Worm (Caenorhabditis elegans): ENCODE results near the gene mrpl-32.
A peak's percentile ranks its signal among the peaks of the same experiment; 100 is the strongest.

Gene mrpl-32

DNA sequence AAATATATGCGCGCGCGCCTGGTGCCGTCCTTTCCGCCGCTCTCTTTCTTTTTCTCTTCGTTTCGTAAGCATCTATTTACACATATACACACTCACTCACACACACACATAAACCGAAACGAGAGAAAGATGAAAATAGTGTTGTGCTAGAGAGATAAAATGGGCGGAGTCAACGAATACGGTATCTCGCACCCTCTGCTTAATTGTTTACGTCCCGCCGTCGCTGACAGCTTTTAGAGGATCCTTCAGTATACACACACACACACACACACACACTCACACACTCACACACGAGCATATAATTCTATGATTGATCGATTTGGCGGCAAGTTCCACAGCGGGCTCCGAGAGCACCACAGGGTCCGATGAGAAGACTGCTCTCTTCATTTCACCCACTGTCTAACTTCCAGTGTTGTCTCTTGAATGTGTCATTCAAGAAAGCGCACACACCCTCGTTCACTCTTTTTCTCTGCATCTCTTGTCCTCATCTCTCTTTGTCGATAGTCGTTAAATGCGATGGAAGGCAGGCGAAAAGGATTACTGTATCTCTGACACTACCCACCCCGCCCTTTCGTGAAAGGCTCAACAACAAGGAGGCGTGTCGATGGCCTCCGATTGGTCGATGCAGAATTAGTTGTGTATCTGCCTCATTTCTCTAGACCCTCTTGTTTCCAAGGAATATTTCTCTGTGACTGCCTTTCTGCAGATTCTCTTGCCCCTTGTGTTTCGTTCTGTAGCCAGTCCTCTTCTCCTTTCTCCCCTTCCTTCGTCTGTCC, 32.2 kb upstream of the mrpl-32 start (continued):
- TF ChIP-seq skn-1 (tag; optimal IDR thresholded peaks at IDR 0.05) = peak; percentile 32

DNA sequence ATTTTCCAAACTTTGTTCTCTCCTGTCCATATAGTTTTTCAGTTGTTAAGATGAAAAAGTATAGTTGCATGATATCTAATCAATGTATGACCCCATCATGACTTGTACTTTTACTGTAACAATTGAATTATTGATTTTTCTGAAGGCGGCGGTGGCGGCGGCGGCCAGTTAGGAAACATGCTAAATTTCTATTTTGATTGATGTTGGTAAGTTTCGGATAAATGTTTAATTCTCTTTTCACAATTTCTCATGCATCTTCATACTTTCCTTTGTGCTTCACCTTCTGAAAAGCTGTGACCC, 31.6 kb upstream of the mrpl-32 start, which contains the start of gene sor-1:
sor-1 (plus strand) TSS at position 201 of the 300 bp plus-strand sequence.
- TF ChIP-seq lin-15B (tag; optimal IDR thresholded peaks at IDR 0.05) (no peak), ama-1 (optimal IDR thresholded peaks at IDR 0.05) (peak; percentile 12)

DNA sequence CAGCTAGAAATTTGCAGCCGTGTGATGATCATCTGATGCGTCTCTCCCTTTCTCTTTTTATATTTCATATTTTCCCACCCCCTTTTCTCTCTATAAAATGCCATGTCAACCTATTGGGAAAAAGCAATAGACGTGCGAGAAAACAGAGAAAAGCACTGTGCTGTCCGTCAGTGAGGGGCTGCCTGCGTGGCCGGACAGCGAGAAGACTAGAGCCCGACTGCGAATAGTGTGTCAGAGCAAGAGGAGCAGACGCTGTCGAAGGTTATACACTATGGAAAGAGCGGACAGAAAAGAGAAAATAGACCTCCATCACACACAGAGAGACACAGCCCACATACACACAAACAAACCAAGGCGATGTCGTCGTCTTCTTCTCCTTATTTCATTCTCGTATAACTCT, 24.5 kb upstream of the mrpl-32 start:
- TF ChIP-seq nhr-12 (tag; optimal IDR thresholded peaks at IDR 0.05) = no peak
- TF ChIP-seq egl-5 (tag; optimal IDR thresholded peaks at IDR 0.05) = no peak
- peak; percentile 22 for TF ChIP-seq nhr-11 (tag; optimal IDR thresholded peaks at IDR 0.05)
- no peak for TF ChIP-seq zag-1 (tag; optimal IDR thresholded peaks at IDR 0.05)
- no peak for TF ChIP-seq unc-39 (tag; optimal IDR thresholded peaks at IDR 0.05)
- no peak for TF ChIP-seq mdl-1 (tag; optimal IDR thresholded peaks at IDR 0.05)
- TF ChIP-seq nhr-76 (tag; optimal IDR thresholded peaks at IDR 0.05) = no peak
- TF ChIP-seq lin-15B (tag; optimal IDR thresholded peaks at IDR 0.05) = peak; percentile 22
- peak; percentile 83 for TF ChIP-seq skn-1 (tag; optimal IDR thresholded peaks at IDR 0.05)
- TF ChIP-seq nhr-23 (tag; optimal IDR thresholded peaks at IDR 0.05) = peak; percentile 9
- TF ChIP-seq jun-1 (tag; optimal IDR thresholded peaks at IDR 0.05) = peak; percentile 81
- TF ChIP-seq elt-1 (tag; optimal IDR thresholded peaks at IDR 0.05) = peak; percentile 3
- no peak for TF ChIP-seq elt-3 (tag; optimal IDR thresholded peaks at IDR 0.05)
- no peak for TF ChIP-seq nhr-67 (tag; optimal IDR thresholded peaks at IDR 0.05)
- TF ChIP-seq daf-12 (tag; optimal IDR thresholded peaks at IDR 0.05) = no peak
- TF ChIP-seq aly-2 (tag; optimal IDR thresholded peaks at IDR 0.05) = no peak
- no peak for TF ChIP-seq sea-2 (GFP tag; optimal IDR thresholded peaks at IDR 0.05)
- peak; percentile 98 for TF ChIP-seq nfya-1 (tag; optimal IDR thresholded peaks at IDR 0.05; ENCODE audit: insufficient read depth)
- no peak for TF ChIP-seq ceh-9 (tag; optimal IDR thresholded peaks at IDR 0.05)
- peak; percentile 97 for TF ChIP-seq hmg-11 (tag; optimal IDR thresholded peaks at IDR 0.05)
- TF ChIP-seq ama-1 (optimal IDR thresholded peaks at IDR 0.05) = peak; percentile 49
- TF ChIP-seq mml-1 (tag; optimal IDR thresholded peaks at IDR 0.05) = no peak
- no peak for TF ChIP-seq nhr-237 (tag; optimal IDR thresholded peaks at IDR 0.05)
- no peak for TF ChIP-seq eor-1 (tag; optimal IDR thresholded peaks at IDR 0.05)
- no peak for TF ChIP-seq fkh-2 (tag; optimal IDR thresholded peaks at IDR 0.05)
- no peak for TF ChIP-seq ztf-4 (tag; optimal IDR thresholded peaks at IDR 0.05)
- no peak for TF ChIP-seq nhr-77 (tag; optimal IDR thresholded peaks at IDR 0.05)
- TF ChIP-seq ceh-82 (tag; optimal IDR thresholded peaks at IDR 0.05) = no peak
- TF ChIP-seq ceh-28 (tag; optimal IDR thresholded peaks at IDR 0.05) = peak; percentile 18
- TF ChIP-seq ceh-16 (tag; optimal IDR thresholded peaks at IDR 0.05) = no peak
- peak; percentile 74 for TF ChIP-seq pqm-1 (tag; optimal IDR thresholded peaks at IDR 0.05)
- no peak for TF ChIP-seq fkh-10 (GFP tag; optimal IDR thresholded peaks at IDR 0.05)
- peak; percentile 49 for TF ChIP-seq nhr-43 (tag; optimal IDR thresholded peaks at IDR 0.05; ENCODE audit: poor library complexity, severe bottlenecking)
- TF ChIP-seq nhr-28 (tag; optimal IDR thresholded peaks at IDR 0.05) = no peak
- peak; percentile 69 for TF ChIP-seq lsy-12 (tag; optimal IDR thresholded peaks at IDR 0.05)
- no peak for TF ChIP-seq fos-1 (tag; optimal IDR thresholded peaks at IDR 0.05)
- peak; percentile 67 for TF ChIP-seq pha-4 (tag; optimal IDR thresholded peaks at IDR 0.05)
- peak; percentile 52 for TF ChIP-seq nhr-25 (tag; optimal IDR thresholded peaks at IDR 0.05)
- no peak for TF ChIP-seq unc-62 (GFP tag; optimal IDR thresholded peaks at IDR 0.05)
- TF ChIP-seq tbx-2 (tag; optimal IDR thresholded peaks at IDR 0.05) = peak; percentile 30
- peak; percentile 1 for TF ChIP-seq R02D3.7 (tag; optimal IDR thresholded peaks at IDR 0.05)
- TF ChIP-seq egl-27 (tag; optimal IDR thresholded peaks at IDR 0.05) = no peak
- TF ChIP-seq ztf-11 (tag; optimal IDR thresholded peaks at IDR 0.05) = no peak
- peak; percentile 42 for TF ChIP-seq lin-39 (tag; optimal IDR thresholded peaks at IDR 0.05)
- TF ChIP-seq elt-2 (tag; optimal IDR thresholded peaks at IDR 0.05) = peak; percentile 74
- no peak for TF ChIP-seq ZK546.5 (tag; optimal IDR thresholded peaks at IDR 0.05)
- peak; percentile 80 for TF ChIP-seq snpc-4 (tag; optimal IDR thresholded peaks at IDR 0.05)
